Fruit fly (Drosophila melanogaster): ENCODE data around the gene M6.

M6 gene

DNA sequence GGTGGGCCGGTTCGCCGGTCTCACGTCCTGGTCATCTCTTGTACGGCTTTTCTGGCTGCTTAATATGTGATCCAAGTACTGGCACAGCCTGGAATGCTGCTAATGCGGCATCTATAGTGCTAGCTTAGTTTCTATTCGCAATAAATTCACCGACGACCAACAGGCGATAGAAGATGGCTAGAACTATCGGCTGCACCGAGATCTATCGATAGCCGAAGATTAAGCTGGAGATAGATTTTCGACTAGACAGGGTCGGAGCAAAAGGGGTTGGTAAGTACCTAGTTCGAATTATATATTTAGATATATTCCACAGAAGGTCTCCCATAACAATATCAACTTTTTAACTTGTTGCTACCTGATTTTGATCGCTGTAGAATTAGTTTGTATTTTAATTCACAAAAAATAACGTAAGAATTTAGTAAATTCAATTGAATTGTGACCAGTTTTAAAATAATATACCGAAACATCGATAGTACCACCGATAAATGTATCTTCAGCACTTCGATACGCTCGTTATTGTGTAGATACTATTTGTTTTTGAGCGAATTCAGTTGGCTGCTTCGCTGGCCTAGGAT, at the start of gene M6, which contains the start of gene Glg1:
Gene M6 (plus strand): TSS at position 499 of the 575 bp plus-strand sequence.
Gene Glg1 (minus strand): TSS at position 185 of the 575 bp plus-strand sequence.
- TF ChIP-seq Myc (optimal IDR thresholded peaks at IDR 0.05) (no peak), h (optimal IDR thresholded peaks at IDR 0.05) (no peak), insv (optimal IDR thresholded peaks at IDR 0.05) (no peak), ttk (optimal IDR thresholded peaks at IDR 0.05) (no peak), psq (optimal IDR thresholded peaks at IDR 0.05) (no peak), Sin3A (optimal IDR thresholded peaks at IDR 0.05) (no peak)

- TF ChIP-seq insv (optimal IDR thresholded peaks at IDR 0.05), result no peak
- no peak for TF ChIP-seq ttk (optimal IDR thresholded peaks at IDR 0.05)
- no peak for TF ChIP-seq Myc (optimal IDR thresholded peaks at IDR 0.05)
- TF ChIP-seq psq (optimal IDR thresholded peaks at IDR 0.05), result no peak
- no peak for TF ChIP-seq Sin3A (optimal IDR thresholded peaks at IDR 0.05)
- no peak for TF ChIP-seq h (optimal IDR thresholded peaks at IDR 0.05)
These were observed 48.9 kb upstream of the M6 start for dm6 chr3L:21458736-21459135.

dm6 chr3L:21460149-21460873, 47.3 kb upstream of the M6 start:
- TF ChIP-seq psq (optimal IDR thresholded peaks at IDR 0.05) (no peak), ttk (optimal IDR thresholded peaks at IDR 0.05) (no peak), h (optimal IDR thresholded peaks at IDR 0.05) (no peak), insv (optimal IDR thresholded peaks at IDR 0.05) (no peak), Myc (optimal IDR thresholded peaks at IDR 0.05) (no peak), Sin3A (optimal IDR thresholded peaks at IDR 0.05) (no peak)

DNA sequence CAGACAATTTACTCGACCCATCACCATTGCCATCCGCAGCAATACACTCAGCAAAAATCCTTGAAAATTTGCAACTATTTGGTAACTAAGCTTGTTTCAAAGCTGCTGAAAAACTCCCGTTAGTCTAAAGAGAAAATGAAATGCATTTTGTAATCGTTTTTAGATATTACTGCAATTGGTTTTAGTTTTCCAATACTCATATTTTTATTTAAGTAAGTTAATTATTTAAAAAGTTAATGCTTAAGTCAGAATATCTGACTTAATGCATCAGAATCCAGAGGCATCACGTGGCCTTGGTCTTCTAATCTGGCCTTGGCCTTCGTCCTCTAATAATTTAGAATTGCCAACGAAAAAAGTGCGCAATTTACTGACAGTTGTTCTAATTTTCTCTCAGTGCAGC, 44.8 kb upstream of the M6 start:
- TF ChIP-seq h (optimal IDR thresholded peaks at IDR 0.05) (no peak), psq (optimal IDR thresholded peaks at IDR 0.05) (no peak), insv (optimal IDR thresholded peaks at IDR 0.05) (no peak), ttk (optimal IDR thresholded peaks at IDR 0.05) (no peak), Sin3A (optimal IDR thresholded peaks at IDR 0.05) (no peak), Myc (optimal IDR thresholded peaks at IDR 0.05) (no peak)

dm6 chr3L:21464240-21464639, 43.4 kb upstream of the M6 start:
- TF ChIP-seq Myc (optimal IDR thresholded peaks at IDR 0.05) (no peak), Sin3A (optimal IDR thresholded peaks at IDR 0.05) (no peak), insv (optimal IDR thresholded peaks at IDR 0.05) (no peak), psq (optimal IDR thresholded peaks at IDR 0.05) (no peak), h (optimal IDR thresholded peaks at IDR 0.05) (no peak), ttk (optimal IDR thresholded peaks at IDR 0.05) (no peak)

DNA sequence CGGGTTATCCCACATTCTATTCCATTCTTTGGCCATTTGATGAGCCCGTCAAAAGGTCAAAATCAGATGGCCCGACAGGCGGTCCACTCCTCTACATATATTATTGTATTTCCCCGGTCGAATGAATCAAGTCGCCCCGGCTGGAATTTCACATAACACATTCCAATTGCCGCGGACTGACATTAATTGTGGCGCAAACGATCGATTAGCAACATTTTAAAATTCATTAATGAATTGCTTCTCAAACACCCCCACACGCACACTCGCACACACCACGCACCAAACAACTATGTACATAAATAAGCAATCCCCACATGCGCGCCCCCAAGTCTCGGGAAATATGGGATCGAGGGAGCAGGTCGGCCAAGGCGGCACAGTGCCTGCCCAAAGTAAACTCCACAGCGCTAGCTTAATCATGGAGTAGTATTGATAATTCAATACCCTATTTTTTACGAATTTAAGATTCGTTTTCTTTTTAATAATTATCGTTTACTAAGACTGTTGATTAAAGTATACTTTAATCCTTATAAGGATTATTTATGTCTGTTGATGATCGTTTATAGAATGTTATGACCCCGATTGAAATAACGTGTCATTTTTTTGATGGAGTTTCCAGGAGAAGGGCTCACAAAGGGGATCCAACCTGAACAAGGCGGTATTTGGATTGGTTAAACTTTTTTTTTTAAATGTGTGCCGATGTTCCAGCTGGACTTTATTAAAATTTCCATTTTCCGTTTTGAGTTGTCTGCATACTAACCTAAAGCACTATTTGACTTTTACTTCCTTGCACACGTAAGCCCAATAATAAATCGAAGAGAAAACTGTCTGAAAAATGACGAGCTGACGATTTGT, 42.2 kb upstream of the M6 start:
- no peak for TF ChIP-seq Sin3A (optimal IDR thresholded peaks at IDR 0.05)
- no peak for TF ChIP-seq h (optimal IDR thresholded peaks at IDR 0.05)
- TF ChIP-seq psq (optimal IDR thresholded peaks at IDR 0.05), result no peak
- no peak for TF ChIP-seq ttk (optimal IDR thresholded peaks at IDR 0.05)
- no peak for TF ChIP-seq insv (optimal IDR thresholded peaks at IDR 0.05)
- no peak for TF ChIP-seq Myc (optimal IDR thresholded peaks at IDR 0.05)

- no peak for TF ChIP-seq Myc (optimal IDR thresholded peaks at IDR 0.05)
- no peak for TF ChIP-seq Sin3A (optimal IDR thresholded peaks at IDR 0.05)
- no peak for TF ChIP-seq insv (optimal IDR thresholded peaks at IDR 0.05)
- TF ChIP-seq h (optimal IDR thresholded peaks at IDR 0.05), result no peak
- no peak for TF ChIP-seq ttk (optimal IDR thresholded peaks at IDR 0.05)
- TF ChIP-seq psq (optimal IDR thresholded peaks at IDR 0.05), result no peak
These were observed 35.8 kb upstream of the M6 start for dm6 chr3L:21471895-21472294.

- TF ChIP-seq Sin3A (optimal IDR thresholded peaks at IDR 0.05), result no peak
- TF ChIP-seq Myc (optimal IDR thresholded peaks at IDR 0.05), result no peak
- TF ChIP-seq h (optimal IDR thresholded peaks at IDR 0.05), result no peak
- no peak for TF ChIP-seq insv (optimal IDR thresholded peaks at IDR 0.05)
- TF ChIP-seq ttk (optimal IDR thresholded peaks at IDR 0.05), result no peak
- no peak for TF ChIP-seq psq (optimal IDR thresholded peaks at IDR 0.05)
These were observed 31.1 kb upstream of the M6 start, which contains the start of gene croc for dm6 chr3L:21476429-21477006. Gene croc (minus strand): TSS chr3L:21476479.

DNA sequence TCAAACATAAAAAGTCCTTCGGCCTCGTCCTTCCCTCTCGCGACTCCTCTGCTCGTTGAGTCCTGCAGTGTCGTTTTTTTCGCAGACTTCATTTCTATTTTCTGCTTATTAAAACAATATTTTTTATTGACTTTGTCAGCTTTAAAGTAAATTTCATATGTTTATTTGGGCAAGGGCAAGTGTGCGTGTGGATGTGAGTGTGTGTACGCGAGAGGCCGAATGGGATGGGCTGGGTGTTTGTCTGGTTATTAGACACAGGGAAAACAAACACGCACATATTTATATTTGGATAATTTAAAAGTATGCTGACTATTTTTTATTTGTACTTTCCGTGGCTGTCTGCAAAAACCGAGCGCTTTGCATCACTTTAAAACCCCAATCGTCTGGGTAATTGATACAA, 29.8 kb upstream of the M6 start:
- no peak for TF ChIP-seq Myc (optimal IDR thresholded peaks at IDR 0.05)
- TF ChIP-seq psq (optimal IDR thresholded peaks at IDR 0.05), result no peak
- no peak for TF ChIP-seq Sin3A (optimal IDR thresholded peaks at IDR 0.05)
- no peak for TF ChIP-seq ttk (optimal IDR thresholded peaks at IDR 0.05)
- TF ChIP-seq h (optimal IDR thresholded peaks at IDR 0.05), result no peak
- no peak for TF ChIP-seq insv (optimal IDR thresholded peaks at IDR 0.05)

dm6 chr3L:21479636-21480035, 28.0 kb upstream of the M6 start:
- TF ChIP-seq ttk (optimal IDR thresholded peaks at IDR 0.05) (no peak), psq (optimal IDR thresholded peaks at IDR 0.05) (no peak), insv (optimal IDR thresholded peaks at IDR 0.05) (no peak), h (optimal IDR thresholded peaks at IDR 0.05) (no peak), Sin3A (optimal IDR thresholded peaks at IDR 0.05) (no peak)

dm6 chr3L:21482100-21482499, 25.6 kb upstream of the M6 start:
- no peak for TF ChIP-seq Sin3A (optimal IDR thresholded peaks at IDR 0.05)
- TF ChIP-seq h (optimal IDR thresholded peaks at IDR 0.05), result no peak
- no peak for TF ChIP-seq ttk (optimal IDR thresholded peaks at IDR 0.05)
- TF ChIP-seq Myc (optimal IDR thresholded peaks at IDR 0.05), result no peak
- no peak for TF ChIP-seq insv (optimal IDR thresholded peaks at IDR 0.05)
- TF ChIP-seq psq (optimal IDR thresholded peaks at IDR 0.05), result no peak
